Worm (Caenorhabditis elegans) whole organism, late embryonic: ENCODE data around the gene T23D5.8.

Experiments used
- ama-1 ChIP-seq: fragments of 150-350 bp; optimal IDR thresholded peaks from 2 replicates; lab custom pipeline; 2014
- fkh-6 ChIP-seq: sonication (generic microtip); optimal IDR thresholded peaks from 2 replicates; lab custom pipeline; 2016; ENCODE audit warnings: missing genetic modification characterization, missing compliant biosample characterization
- lin-11 ChIP-seq: fragments of 200-800 bp; sonication (Bioruptor generic); optimal IDR thresholded peaks from 2 replicates; lab custom pipeline; 2018; ENCODE audit warnings: mild to moderate bottlenecking, missing genetic modification characterization, missing compliant biosample characterization
- nhr-11 ChIP-seq: fragments of 150-350 bp; optimal IDR thresholded peaks from 2 replicates; lab custom pipeline; 2014; ENCODE audit warnings: missing biosample characterization, missing genetic modification characterization
- pqm-1 ChIP-seq: sonication (generic microtip); optimal IDR thresholded peaks from 2 replicates; lab custom pipeline; 2016; ENCODE audit warnings: missing genetic modification characterization, missing compliant biosample characterization
- pros-1 ChIP-seq: fragments of 150-350 bp; optimal IDR thresholded peaks from 2 replicates; lab custom pipeline; 2014; ENCODE audit warnings: missing biosample characterization, missing genetic modification reagents, missing genetic modification characterization
- tbx-2 ChIP-seq: sonication (generic microtip); optimal IDR thresholded peaks from 2 replicates; lab custom pipeline; 2016; ENCODE audit warnings: missing genetic modification characterization, missing compliant biosample characterization

DNA sequence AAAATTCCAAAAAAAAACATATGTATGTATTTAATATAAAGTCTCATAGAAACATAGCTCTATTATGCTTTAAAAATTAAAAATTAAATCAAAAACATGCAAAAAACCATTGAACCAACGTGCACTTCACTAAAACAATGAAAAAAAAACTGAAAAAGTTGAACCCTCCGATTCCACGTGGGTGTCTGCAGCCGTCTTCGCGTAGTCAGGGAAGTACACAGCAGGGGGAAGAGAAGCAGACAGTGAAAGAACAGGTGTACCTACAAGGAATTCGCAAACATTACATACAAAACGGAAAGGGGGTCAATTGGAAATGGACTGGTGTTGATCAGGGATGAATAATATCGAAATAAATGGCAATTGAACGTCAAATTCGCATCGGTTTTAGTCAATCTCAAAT is 25.7 kb upstream of the T23D5.8 start:
- TF ChIP-seq ama-1 (lab: Kevin White, UChicago) (no peak), pros-1 (tag; lab: Kevin White, UChicago) (no peak), lin-11 (no peak), fkh-6 (tag; lab: Kevin White, UChicago) (no peak), pqm-1 (tag; lab: Kevin White, UChicago) (no peak), nhr-11 (tag; lab: Kevin White, UChicago) (no peak), tbx-2 (tag; lab: Kevin White, UChicago) (no peak)
